Fruit fly (Drosophila melanogaster): ENCODE data around the gene CG1578.

CG1578 gene

dm6 chrX:11788187-11788870 is 28.0 kb downstream of the CG1578 start:
- TF ChIP-seq CG32264 (GFP tag; optimal IDR thresholded peaks at IDR 0.05) (peak; percentile 37), fru (GFP tag; optimal IDR thresholded peaks at IDR 0.05) (peak; percentile 82), Dif (GFP tag; optimal IDR thresholded peaks at IDR 0.05; ENCODE audit: partially characterized antibody) (no peak), CG9705 (GFP tag; optimal IDR thresholded peaks at IDR 0.05) (no peak), Dfd (GFP tag; optimal IDR thresholded peaks at IDR 0.05) (no peak), jim (GFP tag; optimal IDR thresholded peaks at IDR 0.05) (no peak), dsf (GFP tag; optimal IDR thresholded peaks at IDR 0.05; ENCODE audit: borderline replicate concordance) (no peak), br (GFP tag; optimal IDR thresholded peaks at IDR 0.05) (peak; percentile 73), Rel (GFP tag; optimal IDR thresholded peaks at IDR 0.05) (no peak), Rel (tag; optimal IDR thresholded peaks at IDR 0.05) (no peak), tai (GFP tag; optimal IDR thresholded peaks at IDR 0.05) (no peak), psq (GFP tag; optimal IDR thresholded peaks at IDR 0.05) (peak; percentile 69), GATAd (GFP tag; optimal IDR thresholded peaks at IDR 0.05) (no peak), brk (GFP tag; optimal IDR thresholded peaks at IDR 0.05) (peak; percentile 41), N (GFP tag; optimal IDR thresholded peaks at IDR 0.05) (no peak), ey (GFP tag; optimal IDR thresholded peaks at IDR 0.05) (peak; percentile 73), usp (GFP tag; optimal IDR thresholded peaks at IDR 0.05) (no peak), OdsH (GFP tag; optimal IDR thresholded peaks at IDR 0.05) (peak; percentile 79), sage (GFP tag; optimal IDR thresholded peaks at IDR 0.05) (peak; percentile 71), dl (GFP tag; optimal IDR thresholded peaks at IDR 0.05; ENCODE audit: insufficient read depth in 1 of 2, partially characterized antibody in 2 of 2) (no peak), Hnf4 (GFP tag; optimal IDR thresholded peaks at IDR 0.05) (peak; percentile 79), h (GFP tag; optimal IDR thresholded peaks at IDR 0.05) (peak; percentile 83), lola (GFP tag; optimal IDR thresholded peaks at IDR 0.05) (no peak), pan (optimal IDR thresholded peaks at IDR 0.05) (no peak), Hr83 (GFP tag; optimal IDR thresholded peaks at IDR 0.05; ENCODE audit: poor library complexity, severe bottlenecking) (no peak), HLH106 (tag; optimal IDR thresholded peaks at IDR 0.05) (peak; percentile 79), sv (GFP tag; optimal IDR thresholded peaks at IDR 0.05) (peak; percentile 39), foxo (GFP tag; optimal IDR thresholded peaks at IDR 0.05) (peak in 1 of 2 experiments; percentile 86), CrebA (GFP tag; optimal IDR thresholded peaks at IDR 0.05; ENCODE audit: borderline replicate concordance) (no peak), Abd-B (GFP tag; optimal IDR thresholded peaks at IDR 0.05) (no peak), dmrt93B (GFP tag; optimal IDR thresholded peaks at IDR 0.05) (peak; percentile 68), Jra (GFP tag; optimal IDR thresholded peaks at IDR 0.05) (no peak), Myc (optimal IDR thresholded peaks at IDR 0.05) (peak; percentile 70), Vsx2 (GFP tag; optimal IDR thresholded peaks at IDR 0.05; ENCODE audit: partially characterized antibody) (no peak), Sp1 (GFP tag; optimal IDR thresholded peaks at IDR 0.05) (peak; percentile 76), rgr (GFP tag; optimal IDR thresholded peaks at IDR 0.05) (peak; percentile 79), Mio (GFP tag; optimal IDR thresholded peaks at IDR 0.05) (no peak), woc (GFP tag; optimal IDR thresholded peaks at IDR 0.05) (peak; percentile 51), Hr78 (GFP tag; optimal IDR thresholded peaks at IDR 0.05) (no peak)

dm6 chrX:11787081-11787480 is 29.3 kb downstream of the CG1578 start, which contains the start of gene Karl:
Karl (plus strand) TSS chrX:11787381.
- TF ChIP-seq br (GFP tag; optimal IDR thresholded peaks at IDR 0.05) (no peak), N (GFP tag; optimal IDR thresholded peaks at IDR 0.05) (no peak), sv (GFP tag; optimal IDR thresholded peaks at IDR 0.05) (no peak), usp (GFP tag; optimal IDR thresholded peaks at IDR 0.05) (no peak), sage (GFP tag; optimal IDR thresholded peaks at IDR 0.05) (no peak), dmrt93B (GFP tag; optimal IDR thresholded peaks at IDR 0.05) (no peak), Hnf4 (GFP tag; optimal IDR thresholded peaks at IDR 0.05) (no peak), OdsH (GFP tag; optimal IDR thresholded peaks at IDR 0.05) (no peak), foxo (GFP tag; optimal IDR thresholded peaks at IDR 0.05) (no peak)

Measured in whole organism, wandering third instar larva.